Worm (Caenorhabditis elegans) whole organism, young adult: Measurements from ENCODE around the gene Y11D7A.8.

Source experiments
- F57A8.1 ChIP-seq: fragments of 200-800 bp; sonication (Bioruptor generic); optimal IDR thresholded peaks from 2 replicates; lab custom pipeline; 2018; ENCODE audit warnings: mild to moderate bottlenecking, missing genetic modification characterization, moderate library complexity, missing compliant biosample characterization
- cebp-1 ChIP-seq, 2 experiments: fragments of 200-800 bp in 1 of 2; sonication (Bioruptor generic) in 1 of 2; sonication (generic microtip) in 1 of 2; IDR thresholded peaks in 1 of 2; optimal IDR thresholded peaks in 1 of 2; 2 replicates each; pipeline versions ENCODE4 v1.3.6 to Lab custom; 2017 to 2022; ENCODE audit warnings: missing compliant biosample characterization in 2 of 2, missing genetic modification characterization in 2 of 2, mild to moderate bottlenecking in 1 of 2, missing genetic modification reagents in 1 of 2, moderate library complexity in 1 of 2
- ceh-58 ChIP-seq: fragments of 200-800 bp; sonication (Bioruptor generic); IDR thresholded peaks from 2 replicates; pipeline ENCODE4 v1.3.6; 2022; ENCODE audit warnings: missing genetic modification characterization, missing compliant biosample characterization
- dox-1 ChIP-seq: fragments of 200-800 bp; sonication (Bioruptor generic); IDR thresholded peaks from 2 replicates; pipeline ENCODE4 v1.3.6; 2022; ENCODE audit warnings: missing genetic modification reagents, missing genetic modification characterization, missing compliant biosample characterization
- egrh-3 ChIP-seq: fragments of 200-800 bp; sonication (Bioruptor generic); IDR thresholded peaks from 2 replicates; pipeline ENCODE4 v1.3.6; 2022; ENCODE audit warnings: missing genetic modification reagents, missing genetic modification characterization, missing compliant biosample characterization
- ekl-4 ChIP-seq: fragments of 200-800 bp; sonication (Bioruptor generic); IDR thresholded peaks from 2 replicates; pipeline ENCODE4 v1.3.6; 2022; ENCODE audit warnings: missing genetic modification reagents, missing genetic modification characterization, missing compliant biosample characterization
- lin-40 ChIP-seq: sonication (generic microtip); optimal IDR thresholded peaks from 2 replicates; lab custom pipeline; 2016; ENCODE audit warnings: missing genetic modification characterization, mild to moderate bottlenecking, missing compliant biosample characterization, missing genotype, missing genetic modification reagents
- lsl-1 ChIP-seq: fragments of 200-800 bp; sonication (Bioruptor generic); optimal IDR thresholded peaks from 2 replicates; lab custom pipeline; 2018; ENCODE audit warnings: mild to moderate bottlenecking, missing genetic modification characterization, moderate library complexity, missing compliant biosample characterization

DNA sequence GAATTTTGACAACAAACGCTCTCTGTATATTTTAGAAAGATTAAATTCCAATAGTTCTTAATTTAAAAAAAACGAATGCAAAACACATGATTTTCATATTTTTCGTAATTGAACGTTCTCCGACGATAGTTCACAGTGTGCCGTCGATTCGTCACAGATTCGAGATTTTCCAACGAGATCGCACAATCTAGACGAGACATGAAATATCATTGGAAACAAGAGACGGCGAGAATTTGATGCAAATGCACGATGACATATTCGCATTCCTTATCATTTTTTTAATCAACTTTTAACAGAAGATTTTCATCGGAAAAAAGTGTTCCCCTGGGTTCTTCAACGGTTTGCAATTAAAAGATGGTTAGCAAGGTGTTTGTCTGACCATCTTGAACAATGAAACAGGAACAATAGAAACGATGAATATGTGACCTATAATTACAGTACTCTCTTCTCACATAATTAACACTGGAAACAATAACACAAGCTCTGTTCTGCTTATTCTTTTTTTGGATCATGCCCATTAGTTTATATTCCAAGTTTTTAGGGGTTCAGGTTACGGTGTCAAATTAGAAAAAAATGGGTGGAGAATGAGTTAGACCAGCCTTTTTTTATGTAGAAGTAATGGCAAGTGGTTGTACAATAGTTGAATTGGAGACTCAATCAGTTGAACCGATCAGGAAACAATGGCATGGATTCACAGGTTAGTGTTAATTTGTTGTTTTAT lies 18.6 kb upstream of the Y11D7A.8 start, which contains the start of gene Y11D7A.3:
- TF ChIP-seq egrh-3 (GFP tag; lab: Robert Waterston, UW) (no peak), F57A8.1 (GFP tag; lab: Kevin White, UChicago) (no peak), ceh-58 (GFP tag; lab: Robert Waterston, UW) (no peak), lin-40 (no peak), dox-1 (GFP tag; lab: Robert Waterston, UW) (no peak), ekl-4 (GFP tag; lab: Robert Waterston, UW) (no peak), lsl-1 (GFP tag; lab: Kevin White, UChicago) (no peak), cebp-1 (GFP tag; IDR thresholded peaks at IDR 0.05; lab: Robert Waterston, UW) (no peak), cebp-1 (tag; optimal IDR thresholded peaks at IDR 0.05; lab: Kevin White, UChicago) (no peak)
